Worm (Caenorhabditis elegans) whole organism, early embryonic: ENCODE measurements around the gene nhr-124.

ENCODE experiments used
- aly-1 ChIP-seq: sonication (generic microtip); optimal IDR thresholded peaks from 2 replicates; lab custom pipeline; 2016; ENCODE audit warnings: missing genetic modification characterization, missing compliant biosample characterization
- ama-1 ChIP-seq: fragments of 150-350 bp; optimal IDR thresholded peaks from 2 replicates; lab custom pipeline; 2014
- ceh-13 ChIP-seq: fragments of 200-800 bp; sonication (Bioruptor generic); optimal IDR thresholded peaks from 2 replicates; lab custom pipeline; 2018; ENCODE audit warnings: mild to moderate bottlenecking, missing genetic modification characterization, missing compliant biosample characterization
- hmg-4 ChIP-seq: fragments of 200-800 bp; sonication (Bioruptor generic); optimal IDR thresholded peaks from 2 replicates; lab custom pipeline; 2018; ENCODE audit warnings: mild to moderate bottlenecking, missing genetic modification characterization, missing compliant biosample characterization
- tbx-11 ChIP-seq: fragments of 200-800 bp; sonication (Bioruptor generic); IDR thresholded peaks from 2 replicates; pipeline ENCODE4 v1.3.6; 2022; ENCODE audit warnings: missing genetic modification characterization, missing compliant biosample characterization
- tra-4 ChIP-seq: sonication (generic microtip); optimal IDR thresholded peaks from 2 replicates; lab custom pipeline; 2017; ENCODE audit warnings: missing genetic modification characterization, missing compliant biosample characterization

DNA sequence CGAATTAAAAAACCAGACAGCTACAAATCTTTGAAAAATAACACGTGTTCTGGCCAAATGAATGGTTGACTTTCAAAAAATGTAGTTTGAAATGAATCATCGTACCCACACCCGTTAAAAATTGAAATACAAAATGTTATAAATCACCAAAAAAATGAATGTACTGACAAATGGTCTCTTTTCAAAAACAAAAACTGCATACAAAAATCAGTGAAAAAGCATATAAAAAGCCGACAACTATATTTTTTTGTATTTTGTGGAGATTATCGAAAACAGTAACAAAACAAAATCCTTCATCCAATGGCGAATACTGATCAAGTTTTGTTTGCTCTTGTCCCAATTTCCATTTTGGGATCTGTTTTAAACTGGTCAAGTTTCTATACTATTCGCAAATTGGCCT, 33.3 kb upstream of the nhr-124 start, which contains the start of gene srx-66:
- TF ChIP-seq ama-1 (no peak), ceh-13 (GFP tag; lab: Kevin White, UChicago) (no peak), tra-4 (tag; lab: Kevin White, UChicago) (no peak), tbx-11 (no peak), aly-1 (tag; lab: Kevin White, UChicago) (no peak), hmg-4 (GFP tag; lab: Kevin White, UChicago) (no peak)
